Worm (Caenorhabditis elegans) whole organism, L4/young adult: ENCODE data around the gene F14D7.14.
"Not testable (repeated sequence)": the region's sequence is repeated elsewhere in the genome, so short reads cannot be mapped to it uniquely, and the experiment has no call there.

Source experiments
- W03F9.2 ChIP-seq: fragments of 150-350 bp; optimal IDR thresholded peaks from 2 replicates; lab custom pipeline; 2014; ENCODE audit warnings: missing biosample characterization, missing genetic modification characterization
- dao-5 ChIP-seq: sonication (generic microtip); optimal IDR thresholded peaks from 2 replicates; lab custom pipeline; 2016; ENCODE audit warnings: missing genotype, missing genetic modification characterization, moderate library complexity, missing compliant biosample characterization
- him-1 ChIP-seq: sonication (generic microtip); optimal IDR thresholded peaks from 2 replicates; lab custom pipeline; 2016; ENCODE audit warnings: missing genotype, missing genetic modification reagents, missing genetic modification characterization, missing compliant biosample characterization

Gene F14D7.14

ce11 chrV:14293667-14294194, 16.0 kb upstream of the F14D7.14 start, which contains the start of gene F14D7.2:
F14D7.2 (minus strand) TSS chrV:14293717.
- TF ChIP-seq W03F9.2 (no peak), him-1 (tag; lab: Kevin White, UChicago) (no peak), dao-5 (tag; lab: Kevin White, UChicago) (no peak)

- no peak for TF ChIP-seq dao-5 (tag; lab: Kevin White, UChicago)
- TF ChIP-seq him-1 (tag; lab: Kevin White, UChicago), result no peak
- no peak for TF ChIP-seq W03F9.2
Observed at ce11 chrV:14294396-14294795, 15.3 kb upstream of the F14D7.14 start, which contains the start of gene F14D7.9. F14D7.9 (plus strand) TSS chrV:14294696.

- TF ChIP-seq W03F9.2, result no peak
- TF ChIP-seq dao-5 (tag; lab: Kevin White, UChicago), result no peak
- no peak for TF ChIP-seq him-1 (tag; lab: Kevin White, UChicago)
Observed at ce11 chrV:14296499-14296898, 13.2 kb upstream of the F14D7.14 start, which contains the start of gene F14D7.3. F14D7.3 (plus strand) TSS chrV:14296799.

ce11 chrV:14299569-14300064, 10.1 kb upstream of the F14D7.14 start, which contains the start of the genes spig-3 and F14D7.12:
spig-3 (minus strand) TSS chrV:14299669.
F14D7.12 (plus strand) TSS chrV:14300014.
- no peak for TF ChIP-seq W03F9.2
- no peak for TF ChIP-seq him-1 (tag; lab: Kevin White, UChicago)
- no peak for TF ChIP-seq dao-5 (tag; lab: Kevin White, UChicago)

ce11 chrV:14301076-14301475, 8.7 kb upstream of the F14D7.14 start, which contains the start of gene F14D7.6:
F14D7.6 (plus strand) TSS chrV:14301413.
- TF ChIP-seq him-1 (tag; lab: Kevin White, UChicago), result no peak
- TF ChIP-seq W03F9.2, result no peak
- TF ChIP-seq dao-5 (tag; lab: Kevin White, UChicago), result no peak

ce11 chrV:14306771-14307170, 3.0 kb upstream of the F14D7.14 start, which contains the start of gene spig-4:
spig-4 (minus strand) TSS chrV:14306871.
- not testable (repeated sequence) for TF ChIP-seq W03F9.2; dao-5 (tag; lab: Kevin White, UChicago); him-1 (tag; lab: Kevin White, UChicago)

ce11 chrV:14308164-14308563, 1.6 kb upstream of the F14D7.14 start, which contains the start of gene spig-5:
spig-5 (plus strand) TSS chrV:14308464.
- not testable (repeated sequence) for TF ChIP-seq dao-5 (tag; lab: Kevin White, UChicago); W03F9.2; him-1 (tag; lab: Kevin White, UChicago)

- TF ChIP-seq W03F9.2 (no peak), him-1 (tag; lab: Kevin White, UChicago) (no peak), dao-5 (tag; lab: Kevin White, UChicago) (no peak)
Observed at ce11 chrV:14311115-14311514, 1.4 kb downstream of the F14D7.14 start, which contains the start of gene ddn-3. ddn-3 (minus strand) TSS chrV:14311215.

- no peak for TF ChIP-seq W03F9.2
- no peak for TF ChIP-seq him-1 (tag; lab: Kevin White, UChicago)
- no peak for TF ChIP-seq dao-5 (tag; lab: Kevin White, UChicago)
Observed at ce11 chrV:14312695-14313094, 3.0 kb downstream of the F14D7.14 start, which contains the start of gene F14D7.8. F14D7.8 (minus strand) TSS chrV:14312795.

ce11 chrV:14314236-14314635, 4.5 kb downstream of the F14D7.14 start, which contains the start of gene F47B8.1:
F47B8.1 (minus strand) TSS chrV:14314336.
- TF ChIP-seq dao-5 (tag; lab: Kevin White, UChicago), result no peak
- TF ChIP-seq him-1 (tag; lab: Kevin White, UChicago), result no peak
- no peak for TF ChIP-seq W03F9.2

- TF ChIP-seq him-1 (tag; lab: Kevin White, UChicago) (no peak), W03F9.2 (no peak), dao-5 (tag; lab: Kevin White, UChicago) (no peak)
Observed at ce11 chrV:14316525-14316924, 6.8 kb downstream of the F14D7.14 start, which contains the start of gene F47B8.2. F47B8.2 (minus strand) TSS chrV:14316625.

ce11 chrV:14317204-14317603, 7.5 kb downstream of the F14D7.14 start:
- TF ChIP-seq him-1 (tag; lab: Kevin White, UChicago) (no peak), dao-5 (tag; lab: Kevin White, UChicago) (no peak), W03F9.2 (no peak)

- no peak for TF ChIP-seq him-1 (tag; lab: Kevin White, UChicago)
- no peak for TF ChIP-seq dao-5 (tag; lab: Kevin White, UChicago)
- TF ChIP-seq W03F9.2, result no peak
Observed at ce11 chrV:14317621-14318020, 7.9 kb downstream of the F14D7.14 start.
